Worm (Caenorhabditis elegans) whole organism, L4 larva: ENCODE data around the gene sax-2.

ENCODE experiments used
- madf-9 ChIP-seq: fragments of 200-800 bp; sonication (Bioruptor generic); conservative IDR thresholded peaks from 2 replicates; pipeline ENCODE4 v1.3.6; 2022; ENCODE audit warnings: missing genetic modification reagents, missing genetic modification characterization, missing compliant biosample characterization
- nhr-41 ChIP-seq: fragments of 200-800 bp; sonication (Bioruptor generic); IDR thresholded peaks from 2 replicates; pipeline ENCODE4 v1.3.6; 2022; ENCODE audit warnings: missing genetic modification reagents, missing genetic modification characterization, missing compliant biosample characterization

ce11 chrIII:5083304-5083703 is 26.2 kb upstream of the sax-2 start:
- TF ChIP-seq nhr-41 (GFP tag; lab: Robert Waterston, UW) (no peak), madf-9 (GFP tag; lab: Robert Waterston, UW) (no peak)
